Fruit fly (Drosophila melanogaster): ENCODE results near the gene yip7.
A peak's percentile ranks its signal among the peaks of the same experiment; 100 is the strongest.

yip7 gene

DNA sequence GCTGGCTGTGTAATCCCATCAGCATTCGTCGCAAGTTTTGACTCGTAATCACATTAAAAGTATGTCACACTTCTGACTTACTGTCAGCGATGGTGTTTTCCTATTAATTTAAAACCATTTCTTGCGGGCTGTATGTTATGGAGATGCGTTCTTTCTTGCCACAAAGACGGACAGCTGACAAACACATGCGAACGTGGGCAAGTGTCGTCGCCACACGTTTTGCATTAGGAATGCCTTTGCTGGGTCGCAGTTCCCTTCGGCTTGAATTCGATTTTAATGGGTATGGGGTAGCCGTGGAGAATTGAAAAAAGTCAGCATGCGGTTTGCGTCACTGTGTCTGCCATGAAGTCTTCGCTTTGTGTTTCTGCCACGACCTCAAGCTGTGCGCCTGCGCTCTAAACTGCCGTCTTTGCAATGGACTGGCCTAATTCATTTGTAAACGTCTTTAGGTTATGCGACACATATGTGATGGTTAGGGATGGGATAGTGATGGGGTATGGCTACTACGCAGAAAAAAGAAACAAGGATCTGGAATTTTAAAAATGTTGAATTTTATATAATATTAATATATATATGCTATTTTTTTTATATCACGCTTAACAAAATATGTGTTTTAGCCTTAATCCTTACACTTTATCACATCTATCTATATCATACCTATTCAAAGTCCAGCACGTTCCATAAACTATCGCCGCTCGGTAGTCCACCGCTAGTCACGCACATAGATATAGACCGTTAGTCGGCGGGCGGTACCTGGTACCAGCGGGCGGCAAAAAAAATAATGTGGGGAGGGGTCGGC is 41.1 kb upstream of the yip7 start (continued):
- peak; percentile 15; the same call in 1 of the 3 replicates for TF ChIP-seq ci (GFP tag; IDR thresholded peaks at IDR 0.05)
- TF ChIP-seq nerfin-2 (GFP tag; IDR thresholded peaks at IDR 0.05; ENCODE audit: partially characterized antibody): no peak
- no peak for TF ChIP-seq sug (tag; optimal IDR thresholded peaks at IDR 0.05)
- peak; percentile 29 for TF ChIP-seq fd102C (GFP tag; optimal IDR thresholded peaks at IDR 0.05)
- no peak for TF ChIP-seq CG33213 (GFP tag; optimal IDR thresholded peaks at IDR 0.05)
- TF ChIP-seq CG12219 (GFP tag; optimal IDR thresholded peaks at IDR 0.05): no peak
- TF ChIP-seq CG1832 (GFP tag; optimal IDR thresholded peaks at IDR 0.05): no peak
- peak; percentile 18 for TF ChIP-seq CG7271 (tag; optimal IDR thresholded peaks at IDR 0.05)
- TF ChIP-seq bbx (GFP tag; IDR thresholded peaks at IDR 0.05; ENCODE audit: partially characterized antibody): no peak
- TF ChIP-seq CG10979 (tag; optimal IDR thresholded peaks at IDR 0.05): peak; percentile 53
- TF ChIP-seq aop (GFP tag; IDR thresholded peaks at IDR 0.05): no peak
- TF ChIP-seq CG17186 (GFP tag; optimal IDR thresholded peaks at IDR 0.05): no peak
- TF ChIP-seq HmgZ (tag; optimal IDR thresholded peaks at IDR 0.05): no peak
- no peak for TF ChIP-seq luna (GFP tag; optimal IDR thresholded peaks at IDR 0.05)
- no peak for TF ChIP-seq Atf3 (GFP tag; optimal IDR thresholded peaks at IDR 0.05)
- TF ChIP-seq hb (GFP tag; IDR thresholded peaks at IDR 0.05; ENCODE audit: partially characterized antibody): no peak
- TF ChIP-seq Trl (optimal IDR thresholded peaks at IDR 0.05): no peak
- no peak for TF ChIP-seq Trl (GFP tag; optimal IDR thresholded peaks at IDR 0.05)
- no peak for TF ChIP-seq Nf-YB (GFP tag; optimal IDR thresholded peaks at IDR 0.05)
- peak; percentile 47; the same call in 1 of the 2 replicates for TF ChIP-seq CG8765 (GFP tag; IDR thresholded peaks at IDR 0.05)
- no peak for TF ChIP-seq stwl (tag; optimal IDR thresholded peaks at IDR 0.05)
- no peak for TF ChIP-seq CG16779 (GFP tag; IDR thresholded peaks at IDR 0.05)
- TF ChIP-seq slbo (GFP tag; IDR thresholded peaks at IDR 0.05): no peak
- no peak for TF ChIP-seq slp2 (GFP tag; optimal IDR thresholded peaks at IDR 0.05)
- no peak for TF ChIP-seq CG14441 (GFP tag; IDR thresholded peaks at IDR 0.05)
- TF ChIP-seq CG34224 (GFP tag; IDR thresholded peaks at IDR 0.05; ENCODE audit: partially characterized antibody): no peak
- no peak for TF ChIP-seq Dip3 (GFP tag; optimal IDR thresholded peaks at IDR 0.05)
- no peak for TF ChIP-seq Awh (GFP tag; IDR thresholded peaks at IDR 0.05)
- peak; percentile 10 for TF ChIP-seq CoRest (tag; optimal IDR thresholded peaks at IDR 0.05)
- TF ChIP-seq CHES-1-like (GFP tag; optimal IDR thresholded peaks at IDR 0.05): no peak
- no peak for TF ChIP-seq CG16815 (GFP tag; optimal IDR thresholded peaks at IDR 0.05)
- TF ChIP-seq Side (GFP tag; optimal IDR thresholded peaks at IDR 0.05): no peak
- TF ChIP-seq fru (optimal IDR thresholded peaks at IDR 0.05): no peak
- peak; percentile 32; the same call in 1 of the 2 replicates for TF ChIP-seq CG2129 (GFP tag; IDR thresholded peaks at IDR 0.05; ENCODE audit: partially characterized antibody)
- no peak for TF ChIP-seq gce (GFP tag; IDR thresholded peaks at IDR 0.05)
- no peak for TF ChIP-seq CG10654 (GFP tag; optimal IDR thresholded peaks at IDR 0.05)
- TF ChIP-seq abd-A (tag; optimal IDR thresholded peaks at IDR 0.05): no peak
- TF ChIP-seq chn (GFP tag; optimal IDR thresholded peaks at IDR 0.05): no peak
- no peak for TF ChIP-seq Tbp (GFP tag; optimal IDR thresholded peaks at IDR 0.05)
- TF ChIP-seq dan (GFP tag; IDR thresholded peaks at IDR 0.05): no peak
- no peak for TF ChIP-seq CG4617 (GFP tag; optimal IDR thresholded peaks at IDR 0.05; ENCODE audit: borderline replicate concordance)
- no peak for TF ChIP-seq peb (GFP tag; IDR thresholded peaks at IDR 0.05)
- TF ChIP-seq br (optimal IDR thresholded peaks at IDR 0.05): no peak
- no peak for TF ChIP-seq Fer3 (tag; optimal IDR thresholded peaks at IDR 0.05)
- TF ChIP-seq jigr1 (GFP tag; IDR thresholded peaks at IDR 0.05): no peak
- TF ChIP-seq nmo (GFP tag; optimal IDR thresholded peaks at IDR 0.05): peak; percentile 16
- TF ChIP-seq CG8924 (tag; optimal IDR thresholded peaks at IDR 0.05): peak; percentile 53
- TF ChIP-seq pho (GFP tag; optimal IDR thresholded peaks at IDR 0.05): no peak
- no peak for TF ChIP-seq CG2889 (GFP tag; IDR thresholded peaks at IDR 0.05)
- TF ChIP-seq cwo (GFP tag; optimal IDR thresholded peaks at IDR 0.05): no peak
- TF ChIP-seq sens (GFP tag): peak; percentile 67
